Fruit fly (Drosophila melanogaster) whole organism, embryonic: ENCODE measurements around the gene CG42577.

ENCODE experiments used
- CG14014 ChIP-seq: fragments of 200-800 bp; sonication (Bioruptor generic); IDR thresholded peaks from 2 replicates; pipeline ENCODE4 v1.3.6; 2022; ENCODE audit warnings: missing biosample characterization, missing genetic modification characterization
- CG3407 ChIP-seq: fragments of 200-800 bp; sonication (Bioruptor generic); optimal IDR thresholded peaks from 2 replicates; lab custom pipeline; 2018; ENCODE audit warnings: missing biosample characterization, mild to moderate bottlenecking, missing genetic modification characterization
- CG4328 ChIP-seq: fragments of 200-800 bp; sonication (Bioruptor generic); optimal IDR thresholded peaks from 3 replicates; lab custom pipeline; 2017; ENCODE audit warnings: missing biosample characterization, missing genetic modification reagents, missing genetic modification characterization
- CG4424 ChIP-seq: fragments of 200-800 bp; sonication (Bioruptor generic); optimal IDR thresholded peaks from 3 replicates; lab custom pipeline; 2016; ENCODE audit warnings: missing biosample characterization, missing genetic modification characterization
- CG4820 ChIP-seq: fragments of 200-800 bp; sonication (Bioruptor generic); optimal IDR thresholded peaks from 3 replicates; lab custom pipeline; 2016; ENCODE audit warnings: missing biosample characterization, missing genetic modification characterization
- CG5245 ChIP-seq: fragments of 200-800 bp; sonication (Bioruptor generic); optimal IDR thresholded peaks from 3 replicates; lab custom pipeline; 2016; ENCODE audit warnings: missing biosample characterization, missing genetic modification characterization
- Opbp ChIP-seq: fragments of 200-800 bp; sonication (Bioruptor generic); IDR thresholded peaks from 3 replicates; pipeline ENCODE4 v1.3.6; 2022; ENCODE audit warnings: missing biosample characterization, missing genetic modification characterization; ENCODE audit not compliant: partially characterized antibody
- chif ChIP-seq, 2 experiments: fragments of 200-800 bp; sonication (Bioruptor generic); optimal IDR thresholded peaks; 3 replicates each; lab custom pipeline; 2016; ENCODE audit warnings: missing biosample characterization in 2 of 2, missing genetic modification characterization in 2 of 2
- ems ChIP-seq: fragments of 200-800 bp; sonication (Bioruptor generic); optimal IDR thresholded peaks from 3 replicates; lab custom pipeline; 2016; ENCODE audit warnings: missing biosample characterization, missing genetic modification characterization
- ewg ChIP-seq: fragments of 200-800 bp; sonication (Bioruptor generic); optimal IDR thresholded peaks from 3 replicates; lab custom pipeline; 2017; ENCODE audit warnings: mild to moderate bottlenecking, missing biosample characterization, missing genetic modification reagents, missing genetic modification characterization
- usp ChIP-seq: fragments of >200 bp; optimal IDR thresholded peaks from 2 replicates; lab custom pipeline; 2017; ENCODE audit warnings: missing biosample characterization, missing genetic modification characterization

DNA sequence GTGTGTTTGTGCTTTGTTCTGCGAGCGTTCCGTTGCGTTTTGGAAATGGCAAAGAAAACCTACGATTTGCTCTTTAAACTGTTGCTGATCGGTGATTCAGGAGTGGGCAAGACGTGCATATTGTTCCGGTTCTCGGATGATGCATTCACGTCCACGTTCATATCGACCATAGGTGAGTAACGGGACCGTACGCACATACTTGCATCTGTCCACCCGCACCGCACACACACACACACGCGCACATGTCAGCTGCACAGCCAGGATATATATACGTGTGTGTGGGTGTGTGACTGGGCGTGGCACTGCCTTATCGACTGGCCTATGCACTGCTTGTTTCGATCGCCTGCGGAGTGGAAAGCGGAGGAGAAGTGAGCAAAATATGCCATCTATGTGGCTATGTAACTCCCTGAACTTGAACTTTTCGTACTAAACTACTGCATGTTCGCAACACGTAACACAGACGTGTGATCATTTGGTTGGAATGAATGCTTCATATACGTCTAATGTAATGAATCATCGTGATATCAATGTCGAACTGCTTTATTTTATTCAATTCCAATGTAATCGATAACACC, 7.4 kb upstream of the CG42577 start:
- no peak for TF ChIP-seq CG4424 (GFP tag; lab: Kevin White, UChicago)
- no peak for TF ChIP-seq ems (GFP tag; lab: Kevin White, UChicago)
- TF ChIP-seq ewg (GFP tag; lab: Kevin White, UChicago): no peak
- TF ChIP-seq CG14014 (GFP tag; lab: Robert Waterston, UW): no peak
- TF ChIP-seq chif (GFP tag; optimal IDR thresholded peaks at IDR 0.05; lab: Kevin White, UChicago): no peak
- TF ChIP-seq CG4328 (GFP tag; lab: Kevin White, UChicago): no peak
- TF ChIP-seq CG5245 (GFP tag; lab: Kevin White, UChicago): no peak
- TF ChIP-seq CG3407 (GFP tag; lab: Kevin White, UChicago): no peak
- TF ChIP-seq Opbp (GFP tag; lab: Robert Waterston, UW): no peak
- no peak for TF ChIP-seq usp (GFP tag; lab: Kevin White, UChicago)
- TF ChIP-seq CG4820 (GFP tag; lab: Kevin White, UChicago): no peak
